Worm (Caenorhabditis elegans): ENCODE data around the gene C55C3.8.

- TF ChIP-seq lin-13 (tag; optimal IDR thresholded peaks at IDR 0.05) (no peak), unc-62 (GFP tag; optimal IDR thresholded peaks at IDR 0.05) (no peak), pha-4 (tag; optimal IDR thresholded peaks at IDR 0.05) (no peak), snpc-4 (tag; optimal IDR thresholded peaks at IDR 0.05) (no peak), cnd-1 (tag; optimal IDR thresholded peaks at IDR 0.05) (no peak), unc-39 (tag; optimal IDR thresholded peaks at IDR 0.05) (no peak), mls-2 (tag; optimal IDR thresholded peaks at IDR 0.05) (no peak), nhr-237 (tag; optimal IDR thresholded peaks at IDR 0.05) (no peak), sptf-1 (tag; optimal IDR thresholded peaks at IDR 0.05) (no peak), ceh-39 (tag; optimal IDR thresholded peaks at IDR 0.05) (no peak), elt-3 (tag; optimal IDR thresholded peaks at IDR 0.05) (no peak), nhr-28 (tag; optimal IDR thresholded peaks at IDR 0.05) (no peak), ztf-11 (tag; optimal IDR thresholded peaks at IDR 0.05) (no peak), elt-1 (tag; optimal IDR thresholded peaks at IDR 0.05; ENCODE audit: borderline replicate concordance, insufficient read depth) (no peak)
Measured at ce11 chrIV:5734720-5735119, 43.9 kb downstream of the C55C3.8 start, which contains the start of gene cpg-18.
